Worm (Caenorhabditis elegans): ENCODE measurements around the gene kin-15.

DNA sequence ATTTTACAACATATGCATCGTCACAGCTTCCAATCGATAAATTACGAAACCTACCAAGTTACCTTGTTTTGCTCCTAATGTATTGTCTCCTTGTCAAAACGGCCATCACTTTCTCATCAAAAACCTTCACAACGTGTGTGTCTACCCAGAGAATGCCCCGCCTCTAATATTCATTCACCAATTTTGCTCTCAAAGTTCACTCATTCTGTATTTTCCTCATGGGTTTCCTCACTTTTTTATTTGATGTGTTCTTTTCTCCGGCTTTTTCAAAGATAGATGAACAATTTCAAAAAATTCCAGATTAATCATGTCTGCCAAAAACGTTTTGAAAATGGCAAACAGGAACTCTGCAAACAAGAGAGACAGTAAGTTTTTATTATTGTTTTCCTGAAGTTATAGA is 48.3 kb downstream of the kin-15 start, which contains the start of gene C06C3.7:
- TF ChIP-seq hlh-17 (GFP tag; optimal IDR thresholded peaks at IDR 0.05; ENCODE audit: borderline replicate concordance) (no peak), unc-86 (tag; optimal IDR thresholded peaks at IDR 0.05) (no peak), unc-62 (GFP tag; optimal IDR thresholded peaks at IDR 0.05) (no peak), unc-130 (tag; optimal IDR thresholded peaks at IDR 0.05) (no peak), nhr-237 (tag; optimal IDR thresholded peaks at IDR 0.05) (no peak), mep-1 (tag; optimal IDR thresholded peaks at IDR 0.05) (no peak), zag-1 (tag; optimal IDR thresholded peaks at IDR 0.05) (no peak), skn-1 (tag; optimal IDR thresholded peaks at IDR 0.05) (no peak), ces-1 (GFP tag; optimal IDR thresholded peaks at IDR 0.05) (no peak)

Data from whole organism, L1 larva.